3 fruit fly cellular contexts compared by ENCODE assay signal in genomic region chr3R:26503317-26503716, dm6.
TF ChIP-seq lines count a peak whose summit lies in the region.

No protein-coding gene starts in this region.

- no peak for TF ChIP-seq CTCF in whole organism, embryonic (GFP tag; optimal IDR thresholded peaks at IDR 0.05; lab: Kevin White, UChicago)

TF ChIP-seq in whole organism, adult, 20 proteins besides CTCF, POLR2A, EP300 and RAD21:
- TF ChIP-seq tj (GFP tag; optimal IDR thresholded peaks at IDR 0.05; lab: Kevin White, UChicago) = peak; percentile 26
- no peak for TF ChIP-seq Crg-1 (GFP tag; optimal IDR thresholded peaks at IDR 0.05; lab: Kevin White, UChicago)
- TF ChIP-seq Hr96 (GFP tag; optimal IDR thresholded peaks at IDR 0.05; lab: Kevin White, UChicago) = no peak
- TF ChIP-seq CG5204 (GFP tag; optimal IDR thresholded peaks at IDR 0.05; lab: Kevin White, UChicago) = no peak

TF ChIP-seq in whole organism, embryonic, 481 proteins besides CTCF, POLR2A, EP300 and RAD21:
- TF ChIP-seq onecut (GFP tag; IDR thresholded peaks at IDR 0.05; lab: Robert Waterston, UW) (no peak), unpg (GFP tag; optimal IDR thresholded peaks at IDR 0.05; lab: Kevin White, UChicago) (no peak), Max (GFP tag; optimal IDR thresholded peaks at IDR 0.05; lab: Kevin White, UChicago) (no peak), HLH54F (GFP tag; optimal IDR thresholded peaks at IDR 0.05; lab: Kevin White, UChicago) (no peak), Lpt (GFP tag; optimal IDR thresholded peaks at IDR 0.05; lab: Kevin White, UChicago) (no peak), CG10654 (GFP tag; optimal IDR thresholded peaks at IDR 0.05; lab: Kevin White, UChicago) (no peak), phol (tag; optimal IDR thresholded peaks at IDR 0.05; lab: Kevin White, UChicago) (no peak), Rfx (GFP tag; IDR thresholded peaks at IDR 0.05; lab: Robert Waterston, UW) (no peak), TFAM (GFP tag; optimal IDR thresholded peaks at IDR 0.05; lab: Kevin White, UChicago) (no peak), usp (GFP tag; optimal IDR thresholded peaks at IDR 0.05; lab: Kevin White, UChicago) (no peak), CG13287 (GFP tag; IDR thresholded peaks at IDR 0.05; lab: Robert Waterston, UW; ENCODE audit: partially characterized antibody) (no peak), CG2120 (GFP tag; optimal IDR thresholded peaks at IDR 0.05; lab: Kevin White, UChicago) (no peak), CG7745 (tag; optimal IDR thresholded peaks at IDR 0.05; lab: Kevin White, UChicago) (no peak), abd-A (tag; optimal IDR thresholded peaks at IDR 0.05; lab: Kevin White, UChicago) (peak; percentile 72), CG7786 (GFP tag; optimal IDR thresholded peaks at IDR 0.05; lab: Kevin White, UChicago) (no peak), Dip3 (GFP tag; optimal IDR thresholded peaks at IDR 0.05; lab: Kevin White, UChicago) (no peak), run (tag; optimal IDR thresholded peaks at IDR 0.05; lab: Kevin White, UChicago) (no peak), gem (tag; optimal IDR thresholded peaks at IDR 0.05; lab: Kevin White, UChicago) (no peak), CG8089 (GFP tag; optimal IDR thresholded peaks at IDR 0.05; lab: Kevin White, UChicago) (no peak), CG13894 (tag; optimal IDR thresholded peaks at IDR 0.05; lab: Kevin White, UChicago) (peak; percentile 32), Dip2 (GFP tag; IDR thresholded peaks at IDR 0.05; lab: Robert Waterston, UW) (no peak), crol (GFP tag; IDR thresholded peaks at IDR 0.05; lab: Robert Waterston, UW) (peak; percentile 57), Med (GFP tag; lab: Kevin White, UChicago) (peak; percentile 30), CG8281 (tag; optimal IDR thresholded peaks at IDR 0.05; lab: Kevin White, UChicago) (peak; percentile 30), CG16779 (GFP tag; IDR thresholded peaks at IDR 0.05; lab: Robert Waterston, UW) (no peak), CG14441 (GFP tag; IDR thresholded peaks at IDR 0.05; lab: Robert Waterston, UW) (0 out of 2 replicates have a peak, but pooled peaks have one; percentile 7), wek (GFP tag; optimal IDR thresholded peaks at IDR 0.05; lab: Kevin White, UChicago) (no peak), oc (tag; optimal IDR thresholded peaks at IDR 0.05; lab: Kevin White, UChicago) (no peak), tap (tag; optimal IDR thresholded peaks at IDR 0.05; lab: Kevin White, UChicago) (no peak), CG9215 (GFP tag; IDR thresholded peaks at IDR 0.05; lab: Robert Waterston, UW) (no peak), Mes4 (GFP tag; optimal IDR thresholded peaks at IDR 0.05; lab: Kevin White, UChicago) (no peak), nerfin-1 (tag; optimal IDR thresholded peaks at IDR 0.05; lab: Kevin White, UChicago) (no peak), wor (GFP tag; IDR thresholded peaks at IDR 0.05; lab: Robert Waterston, UW) (no peak), CG10565 (GFP tag; optimal IDR thresholded peaks at IDR 0.05; lab: Kevin White, UChicago) (no peak), CG8290 (GFP tag; optimal IDR thresholded peaks at IDR 0.05; lab: Kevin White, UChicago) (no peak), CG8290 (tag; optimal IDR thresholded peaks at IDR 0.05; lab: Kevin White, UChicago) (no peak), MBD-R2 (GFP tag; IDR thresholded peaks at IDR 0.05; lab: Robert Waterston, UW) (no peak), Dfd (GFP tag; optimal IDR thresholded peaks at IDR 0.05; lab: Kevin White, UChicago) (no peak), cad (GFP tag; optimal IDR thresholded peaks at IDR 0.05; lab: Kevin White, UChicago) (no peak), Fer2 (tag; optimal IDR thresholded peaks at IDR 0.05; lab: Kevin White, UChicago) (no peak), HLH3B (GFP tag; IDR thresholded peaks at IDR 0.05; lab: Robert Waterston, UW) (no peak)

TF ChIP-seq in whole organism, wandering third instar larva, 38 proteins besides CTCF, POLR2A, EP300 and RAD21:
- TF ChIP-seq Dfd (GFP tag; optimal IDR thresholded peaks at IDR 0.05; lab: Kevin White, UChicago) (peak; percentile 79), usp (GFP tag; optimal IDR thresholded peaks at IDR 0.05; lab: Kevin White, UChicago) (no peak)
